Fruit fly (Drosophila melanogaster) whole organism, embryonic: ENCODE data around the gene vvl.

Source experiments
- Antp ChIP-seq: fragments of 200-800 bp; sonication (Bioruptor generic); optimal IDR thresholded peaks from 3 replicates; lab custom pipeline; 2016; ENCODE audit warnings: missing biosample characterization, missing genetic modification characterization
- Atf-2 ChIP-seq: fragments of 200-800 bp; sonication (Bioruptor generic); optimal IDR thresholded peaks from 2 replicates; lab custom pipeline; 2016; ENCODE audit warnings: missing biosample characterization, missing genetic modification characterization
- Atf3 ChIP-seq: fragments of 200-800 bp; sonication (Bioruptor generic); optimal IDR thresholded peaks from 3 replicates; lab custom pipeline; 2016; ENCODE audit warnings: missing biosample characterization, missing genetic modification characterization
- B-H2 ChIP-seq: fragments of 200-800 bp; sonication (Bioruptor generic); optimal IDR thresholded peaks from 2 replicates; lab custom pipeline; 2018; ENCODE audit warnings: missing biosample characterization, mild to moderate bottlenecking, missing genetic modification characterization
- CG10959 ChIP-seq: fragments of 200-800 bp; sonication (Bioruptor generic); IDR thresholded peaks from 2 replicates; pipeline ENCODE4 v1.3.6; 2022; ENCODE audit warnings: missing biosample characterization, missing genetic modification characterization
- CG12104 ChIP-seq: fragments of 200-800 bp; sonication (Bioruptor generic); optimal IDR thresholded peaks from 3 replicates; lab custom pipeline; 2016; ENCODE audit warnings: missing biosample characterization, missing genetic modification characterization
- CG12942 ChIP-seq: fragments of 200-800 bp; sonication (Bioruptor generic); optimal IDR thresholded peaks from 3 replicates; lab custom pipeline; 2016; ENCODE audit warnings: missing biosample characterization, missing genetic modification characterization
- CG13894 ChIP-seq: fragments of 200-800 bp; sonication (Bioruptor generic); optimal IDR thresholded peaks from 3 replicates; lab custom pipeline; 2018; ENCODE audit warnings: missing biosample characterization, mild to moderate bottlenecking, missing genetic modification characterization, moderate library complexity
- CG14014 ChIP-seq: fragments of 200-800 bp; sonication (Bioruptor generic); IDR thresholded peaks from 2 replicates; pipeline ENCODE4 v1.3.6; 2022; ENCODE audit warnings: missing biosample characterization, missing genetic modification characterization
- CG15269 ChIP-seq: fragments of 200-800 bp; sonication (Bioruptor generic); optimal IDR thresholded peaks from 2 replicates; lab custom pipeline; 2018; ENCODE audit warnings: missing biosample characterization, mild to moderate bottlenecking, missing genetic modification characterization, moderate library complexity
- CG15514 ChIP-seq: fragments of 200-800 bp; sonication (Bioruptor generic); optimal IDR thresholded peaks from 3 replicates; lab custom pipeline; 2017; ENCODE audit warnings: missing biosample characterization, missing genetic modification characterization, mild to moderate bottlenecking, moderate library complexity, missing genetic modification reagents
- CG15696 ChIP-seq: fragments of 200-800 bp; sonication (Bioruptor generic); optimal IDR thresholded peaks from 2 replicates; lab custom pipeline; 2019; ENCODE audit warnings: missing biosample characterization, mild to moderate bottlenecking, missing genetic modification characterization, moderate library complexity
- CG18262 ChIP-seq: fragments of 200-800 bp; optimal IDR thresholded peaks from 3 replicates; lab custom pipeline; 2019; ENCODE audit warnings: missing biosample characterization, mild to moderate bottlenecking, missing genetic modification characterization, moderate library complexity
- CG18764 ChIP-seq: fragments of 200-800 bp; sonication (Bioruptor generic); optimal IDR thresholded peaks from 3 replicates; lab custom pipeline; 2016; ENCODE audit warnings: missing biosample characterization, missing genetic modification characterization
- CG2120 ChIP-seq: fragments of 200-800 bp; sonication (Bioruptor generic); optimal IDR thresholded peaks from 3 replicates; lab custom pipeline; 2016; ENCODE audit warnings: missing biosample characterization, missing genetic modification characterization
- CG8944 ChIP-seq: fragments of 200-800 bp; sonication (Bioruptor generic); optimal IDR thresholded peaks from 3 replicates; lab custom pipeline; 2016; ENCODE audit warnings: missing biosample characterization, missing genetic modification characterization
- CG9727 ChIP-seq: fragments of 200-800 bp; sonication (Bioruptor generic); optimal IDR thresholded peaks from 3 replicates; lab custom pipeline; 2017; ENCODE audit warnings: missing biosample characterization, mild to moderate bottlenecking, missing genetic modification characterization
- D19A ChIP-seq: fragments of 200-800 bp; optimal IDR thresholded peaks from 3 replicates; lab custom pipeline; 2019; ENCODE audit warnings: missing biosample characterization, mild to moderate bottlenecking, missing genetic modification characterization, moderate library complexity
- Dref ChIP-seq: fragments of 200-800 bp; sonication (Bioruptor generic); IDR thresholded peaks from 2 replicates; pipeline ENCODE4 v1.3.6; 2022; ENCODE audit warnings: missing biosample characterization, missing genetic modification characterization
- Fer2 ChIP-seq: fragments of 200-800 bp; sonication (Bioruptor generic); optimal IDR thresholded peaks from 2 replicates; lab custom pipeline; 2018; ENCODE audit warnings: missing biosample characterization, mild to moderate bottlenecking, missing genetic modification characterization, moderate library complexity
- Hsf ChIP-seq: fragments of 200-800 bp; sonication (Bioruptor generic); optimal IDR thresholded peaks from 3 replicates; lab custom pipeline; 2016; ENCODE audit warnings: missing biosample characterization, missing genetic modification characterization
- Med ChIP-seq: fragments of 200-800 bp; sonication (Bioruptor generic); peaks from one replicate; lab custom pipeline; 2016; ENCODE audit warnings: missing biosample characterization, missing genetic modification characterization, mild to moderate bottlenecking, inconsistent platforms, moderate library complexity
- Nf-YC ChIP-seq: fragments of 200-800 bp; optimal IDR thresholded peaks from 3 replicates; lab custom pipeline; 2019; ENCODE audit warnings: missing biosample characterization, mild to moderate bottlenecking, missing genetic modification characterization, moderate library complexity
- NfI ChIP-seq: fragments of 200-800 bp; sonication (Bioruptor generic); optimal IDR thresholded peaks from 3 replicates; lab custom pipeline; 2018; ENCODE audit warnings: missing biosample characterization, mild to moderate bottlenecking, missing genetic modification characterization, moderate library complexity
- Poxn ChIP-seq: fragments of 200-800 bp; sonication (Bioruptor generic); IDR thresholded peaks from 2 replicates; pipeline ENCODE4 v1.3.6; 2022; ENCODE audit warnings: missing biosample characterization, missing genetic modification characterization
- Sox102F ChIP-seq: fragments of 200-800 bp; sonication (Bioruptor generic); optimal IDR thresholded peaks from 2 replicates; lab custom pipeline; 2018; ENCODE audit warnings: missing biosample characterization, mild to moderate bottlenecking, missing genetic modification characterization, moderate library complexity
- TFAM ChIP-seq: fragments of 200-800 bp; sonication (Bioruptor generic); optimal IDR thresholded peaks from 2 replicates; lab custom pipeline; 2017; ENCODE audit warnings: missing biosample characterization, missing genetic modification characterization, inconsistent platforms
- Vsx1 ChIP-seq: fragments of 200-800 bp; sonication (Bioruptor generic); optimal IDR thresholded peaks from 2 replicates; lab custom pipeline; 2017; ENCODE audit warnings: missing biosample characterization, mild to moderate bottlenecking, missing genetic modification characterization, missing genetic modification reagents
- ab ChIP-seq: fragments of 200-800 bp; sonication (Bioruptor generic); optimal IDR thresholded peaks from 2 replicates; lab custom pipeline; 2016; ENCODE audit warnings: missing biosample characterization, missing genetic modification characterization
- chm ChIP-seq: fragments of 200-800 bp; sonication (Bioruptor generic); IDR thresholded peaks from 2 replicates; pipeline ENCODE4 v1.3.6; 2022; ENCODE audit warnings: missing biosample characterization, missing genetic modification characterization
- dm ChIP-seq: fragments of 200-800 bp; sonication (Bioruptor generic); optimal IDR thresholded peaks from 3 replicates; lab custom pipeline; 2016; ENCODE audit warnings: missing biosample characterization, missing genetic modification characterization
- esg ChIP-seq: fragments of 200-800 bp; sonication (Bioruptor generic); conservative IDR thresholded peaks from 2 replicates; pipeline ENCODE4 v1.3.6; 2022; ENCODE audit warnings: missing biosample characterization, missing genetic modification characterization
- lab ChIP-seq: fragments of 200-800 bp; sonication (Bioruptor generic); optimal IDR thresholded peaks from 3 replicates; lab custom pipeline; 2017; ENCODE audit warnings: missing biosample characterization, missing genetic modification characterization, mild to moderate bottlenecking, moderate library complexity, missing genetic modification reagents
- lbe ChIP-seq: fragments of 200-800 bp; sonication (Bioruptor generic); optimal IDR thresholded peaks from 2 replicates; lab custom pipeline; 2016; ENCODE audit warnings: missing biosample characterization, mild to moderate bottlenecking, missing genetic modification characterization
- mirr ChIP-seq: fragments of 200-800 bp; sonication (Bioruptor generic); optimal IDR thresholded peaks from 3 replicates; lab custom pipeline; 2018; ENCODE audit warnings: missing biosample characterization, mild to moderate bottlenecking, missing genetic modification characterization
- nau ChIP-seq: fragments of 200-800 bp; sonication (Bioruptor generic); optimal IDR thresholded peaks from 3 replicates; lab custom pipeline; 2017; ENCODE audit warnings: missing biosample characterization, mild to moderate bottlenecking, missing genetic modification characterization, missing genetic modification reagents
- org-1 ChIP-seq: fragments of 200-800 bp; sonication (Bioruptor generic); optimal IDR thresholded peaks from 2 replicates; lab custom pipeline; 2017; ENCODE audit warnings: missing biosample characterization, missing genetic modification characterization
- pho ChIP-seq: fragments of 200-800 bp; sonication (Bioruptor generic); optimal IDR thresholded peaks from 2 replicates; lab custom pipeline; 2016; ENCODE audit warnings: missing biosample characterization, missing genetic modification characterization
- prd ChIP-seq, 3 experiments: fragments of >200 bp in 2 of 3; fragments of 200-800 bp in 1 of 3; sonication (Bioruptor generic) in 1 of 3; optimal IDR thresholded peaks in 2 of 3; IDR thresholded peaks in 1 of 3; 2 replicates in 2 of 3; 3 replicates in 1 of 3; pipeline versions ENCODE4 v1.3.6 to Lab custom; 2017 to 2022; ENCODE audit warnings: missing biosample characterization in 1 of 3, missing genetic modification characterization in 1 of 3
- seq ChIP-seq: fragments of 200-800 bp; sonication (Bioruptor generic); IDR thresholded peaks from 2 replicates; pipeline ENCODE4 v1.3.6; 2022; ENCODE audit warnings: missing biosample characterization, missing genetic modification characterization
- sim ChIP-seq: fragments of 200-800 bp; sonication (Bioruptor generic); IDR thresholded peaks from 2 replicates; pipeline ENCODE4 v1.3.6; 2022; ENCODE audit warnings: missing biosample characterization, missing genetic modification characterization
- sob ChIP-seq: fragments of 200-800 bp; sonication (Bioruptor generic); IDR thresholded peaks from 2 replicates; pipeline ENCODE4 v1.3.6; 2022; ENCODE audit warnings: missing biosample characterization, missing genetic modification characterization
- toy ChIP-seq: fragments of 200-800 bp; sonication (Bioruptor generic); IDR thresholded peaks from 2 replicates; pipeline ENCODE4 v1.3.6; 2022; ENCODE audit warnings: missing biosample characterization, missing genetic modification characterization
- unc-4 ChIP-seq: fragments of 200-800 bp; sonication (Bioruptor generic); IDR thresholded peaks from 2 replicates; pipeline ENCODE4 v1.3.6; 2022; ENCODE audit warnings: missing biosample characterization, missing genetic modification characterization; ENCODE audit not compliant: partially characterized antibody
- vvl ChIP-seq: fragments of 200-800 bp; sonication (Bioruptor generic); IDR thresholded peaks from 2 replicates; pipeline ENCODE4 v1.3.6; 2022; ENCODE audit warnings: missing biosample characterization, missing genetic modification characterization

Gene vvl

DNA sequence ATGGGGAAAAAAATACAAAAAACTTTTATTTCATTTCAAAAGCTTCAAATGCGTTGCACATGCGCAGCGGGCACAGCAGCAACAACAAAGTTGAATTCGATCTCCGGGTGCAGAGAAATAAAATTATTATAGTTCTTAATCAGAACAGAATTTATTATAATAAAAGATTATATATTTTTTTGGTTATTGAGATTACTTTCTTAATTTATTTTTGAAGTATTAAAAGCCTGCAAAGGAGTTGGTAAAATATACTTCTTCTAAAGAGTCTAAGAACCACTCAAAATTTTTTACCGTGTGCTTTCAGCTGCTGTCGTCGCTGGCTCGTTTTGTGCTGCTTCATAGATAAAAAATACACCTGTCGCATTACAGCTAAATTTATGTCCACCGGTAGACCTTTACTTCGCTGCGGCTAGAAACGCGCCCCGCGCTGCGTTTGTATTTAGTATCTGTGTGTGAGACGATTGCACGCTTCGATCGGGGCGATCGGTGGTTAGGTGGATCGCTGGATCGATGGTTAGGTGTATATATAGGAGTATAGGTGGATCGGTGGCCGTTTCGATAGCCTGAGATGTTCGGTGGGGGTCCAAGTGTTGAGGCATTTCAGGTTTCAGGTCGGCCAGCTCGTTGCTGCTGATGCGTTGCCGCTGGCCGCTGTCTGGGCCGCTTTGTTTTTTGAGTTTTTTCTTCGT, 34.0 kb downstream of the vvl start (continued):
- TF ChIP-seq esg (GFP tag; lab: Robert Waterston, UW) (peak; percentile 83), nau (GFP tag; lab: Kevin White, UChicago) (peak; percentile 61), Hsf (GFP tag; lab: Kevin White, UChicago) (peak; percentile 39), prd (optimal IDR thresholded peaks at IDR 0.05; lab: Kevin White, UChicago) (no peak), prd (GFP tag; IDR thresholded peaks at IDR 0.05; lab: Robert Waterston, UW) (peak; percentile 90), Atf-2 (GFP tag; lab: Kevin White, UChicago) (no peak), mirr (GFP tag; lab: Kevin White, UChicago) (no peak), Nf-YC (tag; lab: Kevin White, UChicago) (peak; percentile 30), chm (GFP tag; lab: Robert Waterston, UW) (peak; percentile 61; the same call in 1 of the 2 replicates), Poxn (GFP tag; lab: Robert Waterston, UW) (0 out of 2 replicates have a peak, but pooled peaks have one; percentile 28), CG18262 (peak; percentile 92), Antp (GFP tag; lab: Kevin White, UChicago) (peak; percentile 11), sim (peak; percentile 89), CG15514 (GFP tag; lab: Kevin White, UChicago) (peak; percentile 18), CG12104 (peak; percentile 60), CG14014 (peak; percentile 85), CG15269 (tag; lab: Kevin White, UChicago) (peak; percentile 83), Med (peak; percentile 79), pho (GFP tag; lab: Kevin White, UChicago) (no peak), D19A (tag; lab: Kevin White, UChicago) (peak; percentile 80), NfI (peak; percentile 50), vvl (GFP tag; lab: Robert Waterston, UW) (peak; percentile 98), Atf3 (GFP tag; lab: Kevin White, UChicago) (no peak), CG8944 (peak; percentile 0), toy (GFP tag; lab: Robert Waterston, UW) (peak; percentile 61; the same call in 1 of the 2 replicates), sob (peak; percentile 91), CG13894 (tag; lab: Kevin White, UChicago) (peak; percentile 97), CG18764 (GFP tag; lab: Kevin White, UChicago) (peak; percentile 63), B-H2 (GFP tag; lab: Kevin White, UChicago) (no peak), TFAM (no peak), Dref (GFP tag; lab: Robert Waterston, UW) (no peak), lab (GFP tag; lab: Kevin White, UChicago) (peak; percentile 78), Vsx1 (GFP tag; lab: Kevin White, UChicago) (peak; percentile 54), CG15696 (tag; lab: Kevin White, UChicago) (peak; percentile 81), unc-4 (GFP tag; lab: Robert Waterston, UW) (no peak), seq (GFP tag; lab: Robert Waterston, UW) (peak; percentile 79), CG9727 (GFP tag; lab: Kevin White, UChicago) (peak; percentile 88), org-1 (GFP tag; lab: Kevin White, UChicago) (peak; percentile 67), lbe (GFP tag; lab: Kevin White, UChicago) (no peak), Fer2 (tag; lab: Kevin White, UChicago) (no peak), CG12942 (GFP tag; lab: Kevin White, UChicago) (peak; percentile 55), Sox102F (GFP tag; lab: Kevin White, UChicago) (peak; percentile 85), dm (GFP tag; lab: Kevin White, UChicago) (no peak), CG2120 (peak; percentile 12), CG10959 (GFP tag; lab: Robert Waterston, UW) (peak; percentile 81), ab (GFP tag; lab: Kevin White, UChicago) (no peak)
